Fruit fly (Drosophila melanogaster): ENCODE results near the gene kis.

kis gene

DNA sequence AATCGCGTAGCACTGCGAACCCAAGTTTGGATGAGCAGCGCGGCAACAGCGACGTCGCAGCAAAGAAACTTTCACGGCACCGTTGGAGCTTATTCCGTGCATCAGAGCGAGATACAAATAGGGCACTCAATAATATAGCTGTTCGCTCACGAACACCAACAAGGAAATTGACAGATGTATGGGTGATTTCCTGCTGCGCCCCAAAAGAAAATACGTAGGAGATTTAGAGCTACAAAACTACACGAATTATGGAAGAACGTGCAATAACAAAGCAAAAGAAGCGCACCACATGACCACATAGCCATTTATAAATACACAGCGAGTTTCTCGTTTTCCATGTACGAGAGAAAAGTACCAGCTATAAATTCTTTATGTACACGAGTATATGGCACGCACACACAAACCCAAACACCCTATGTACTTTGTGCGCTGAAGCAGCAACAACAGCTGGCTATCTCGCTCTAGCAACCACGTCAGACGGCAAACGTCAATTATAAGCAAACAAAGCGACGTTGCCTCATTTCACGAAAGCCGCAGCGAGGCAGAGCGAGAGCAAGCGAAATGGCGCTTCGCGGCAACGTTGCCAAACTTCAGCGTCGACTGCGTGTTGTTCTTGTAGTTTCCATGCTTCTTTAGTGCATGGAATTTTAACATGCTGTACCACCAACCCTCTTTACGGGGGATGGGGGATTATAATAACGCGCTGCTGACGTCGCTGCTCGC, 89.0 kb downstream of the kis start:
- TF ChIP-seq CG17801 (GFP tag; optimal IDR thresholded peaks at IDR 0.05; ENCODE audit: partially characterized antibody), result peak; percentile 95

All from ovary, adult (tissue).